Worm (Caenorhabditis elegans) whole organism, L4 larva: ENCODE measurements around the gene wago-10.

Experiments
- F10B5.3 ChIP-seq: sonication (generic microtip); optimal IDR thresholded peaks from 2 replicates; lab custom pipeline; 2016; ENCODE audit warnings: mild to moderate bottlenecking, missing genetic modification characterization, missing compliant biosample characterization
- F37D6.2 ChIP-seq: sonication (generic microtip); optimal IDR thresholded peaks from 2 replicates; lab custom pipeline; 2016; ENCODE audit warnings: mild to moderate bottlenecking, missing genetic modification characterization, missing compliant biosample characterization
- F44E2.7 ChIP-seq: fragments of 200-800 bp; sonication (Bioruptor generic); IDR thresholded peaks from 2 replicates; pipeline ENCODE4 v2.1.2; 2022; ENCODE audit warnings: missing genetic modification characterization, missing compliant biosample characterization
- T26A8.4 ChIP-seq: fragments of 200-800 bp; sonication (Bioruptor generic); IDR thresholded peaks from 2 replicates; pipeline ENCODE4 v1.3.6; 2022; ENCODE audit warnings: missing genetic modification characterization, missing compliant biosample characterization
- ZK337.2 ChIP-seq: fragments of 200-800 bp; sonication (Bioruptor generic); IDR thresholded peaks from 2 replicates; pipeline ENCODE4 v1.3.6; 2022; ENCODE audit warnings: missing genetic modification reagents, missing genetic modification characterization, missing compliant biosample characterization
- aly-2 ChIP-seq: sonication (generic microtip); optimal IDR thresholded peaks from 2 replicates; lab custom pipeline; 2018; ENCODE audit warnings: missing biosample characterization, missing genetic modification characterization
- ceh-82 ChIP-seq: sonication (generic microtip); optimal IDR thresholded peaks from 2 replicates; lab custom pipeline; 2017; ENCODE audit warnings: missing biosample characterization, missing genetic modification characterization
- ces-1 ChIP-seq: fragments of 150-350 bp; sonication (generic microtip); optimal IDR thresholded peaks from 4 replicates; lab custom pipeline; 2014; ENCODE audit warnings: missing biosample characterization, missing genetic modification reagents, missing genetic modification characterization
- cey-2 ChIP-seq: sonication (generic microtip); optimal IDR thresholded peaks from 3 replicates; lab custom pipeline; 2017; ENCODE audit warnings: missing genetic modification characterization, mild to moderate bottlenecking, missing compliant biosample characterization, antibody characterized with exemption, borderline replicate concordance; ENCODE audit not compliant: insufficient read depth
- daf-12 ChIP-seq: fragments of 150-350 bp; optimal IDR thresholded peaks from 2 replicates; lab custom pipeline; 2014; ENCODE audit warnings: missing biosample characterization, missing genetic modification reagents, missing genetic modification characterization
- dmd-6 ChIP-seq: fragments of 200-800 bp; sonication (Bioruptor generic); IDR thresholded peaks from 2 replicates; pipeline ENCODE4 v1.3.6; 2022; ENCODE audit warnings: missing genetic modification reagents, missing genetic modification characterization, missing compliant biosample characterization
- duxl-1 ChIP-seq: sonication (generic microtip); optimal IDR thresholded peaks from 2 replicates; lab custom pipeline; 2016; ENCODE audit warnings: mild to moderate bottlenecking, missing genetic modification characterization, moderate library complexity, missing compliant biosample characterization; ENCODE audit not compliant: poor library complexity
- dve-1 ChIP-seq: sonication (generic microtip); optimal IDR thresholded peaks from 2 replicates; lab custom pipeline; 2017; ENCODE audit warnings: antibody characterized with exemption, mild to moderate bottlenecking, missing genetic modification characterization, missing compliant biosample characterization; ENCODE audit not compliant: insufficient read depth
- egl-27 ChIP-seq: sonication (generic microtip); optimal IDR thresholded peaks from 3 replicates; lab custom pipeline; 2017; ENCODE audit warnings: missing biosample characterization, missing genetic modification reagents, missing genetic modification characterization
- fos-1 ChIP-seq: fragments of 150-350 bp; optimal IDR thresholded peaks from 2 replicates; lab custom pipeline; 2014; ENCODE audit warnings: missing biosample characterization, missing genetic modification characterization
- hif-1 ChIP-seq, 2 experiments: sonication (generic microtip); optimal IDR thresholded peaks; 2 replicates each; lab custom pipeline; 2016 to 2017; ENCODE audit warnings: missing compliant biosample characterization in 2 of 2, missing genetic modification characterization in 2 of 2, missing genetic modification reagents in 2 of 2, missing genotype in 2 of 2, mild to moderate bottlenecking in 1 of 2
- hlh-11 ChIP-seq: fragments of 200-800 bp; sonication (Bioruptor generic); optimal IDR thresholded peaks from 2 replicates; lab custom pipeline; 2018; ENCODE audit warnings: mild to moderate bottlenecking, missing genetic modification characterization, missing compliant biosample characterization
- hlh-30 ChIP-seq: sonication (generic microtip); optimal IDR thresholded peaks from 2 replicates; lab custom pipeline; 2017; ENCODE audit warnings: antibody characterized with exemption, mild to moderate bottlenecking, missing genetic modification characterization, missing compliant biosample characterization; ENCODE audit not compliant: insufficient read depth
- jun-1 ChIP-seq: fragments of 150-350 bp; optimal IDR thresholded peaks from 2 replicates; lab custom pipeline; 2014; ENCODE audit warnings: missing biosample characterization, missing genetic modification reagents, missing genetic modification characterization
- lim-7 ChIP-seq: fragments of 200-800 bp; sonication (Bioruptor generic); IDR thresholded peaks from 2 replicates; pipeline ENCODE4 v1.3.6; 2022; ENCODE audit warnings: missing genetic modification characterization, missing compliant biosample characterization
- lin-13 ChIP-seq: fragments of 150-350 bp; optimal IDR thresholded peaks from 2 replicates; lab custom pipeline; 2014; ENCODE audit warnings: missing biosample characterization, missing genetic modification reagents, missing genetic modification characterization
- lin-29 ChIP-seq: fragments of 200-800 bp; sonication (Bioruptor generic); IDR thresholded peaks from 2 replicates; pipeline ENCODE4 v1.3.6; 2022; ENCODE audit warnings: missing genetic modification reagents, missing genetic modification characterization, missing compliant biosample characterization
- lin-38 ChIP-seq: fragments of 200-800 bp; sonication (Bioruptor generic); IDR thresholded peaks from 2 replicates; pipeline ENCODE4 v1.3.6; 2022; ENCODE audit warnings: missing genetic modification reagents, missing genetic modification characterization, missing compliant biosample characterization
- lsy-2 ChIP-seq, 2 experiments: fragments of 150-350 bp in 1 of 2; sonication (generic microtip) in 1 of 2; optimal IDR thresholded peaks; 2 replicates each; lab custom pipeline; 2014 to 2017; ENCODE audit warnings: missing biosample characterization in 2 of 2, missing genetic modification characterization in 2 of 2
- madf-5 ChIP-seq, 2 experiments: fragments of 200-800 bp; sonication (Bioruptor generic); IDR thresholded peaks; 2 replicates each; pipeline ENCODE4 v1.3.6; 2022; ENCODE audit warnings: missing compliant biosample characterization in 2 of 2, missing genetic modification characterization in 2 of 2
- madf-9 ChIP-seq: fragments of 200-800 bp; sonication (Bioruptor generic); conservative IDR thresholded peaks from 2 replicates; pipeline ENCODE4 v1.3.6; 2022; ENCODE audit warnings: missing genetic modification reagents, missing genetic modification characterization, missing compliant biosample characterization
- mdl-1 ChIP-seq, 2 experiments: fragments of 150-350 bp in 1 of 2; sonication (generic microtip) in 1 of 2; optimal IDR thresholded peaks; 2 replicates each; lab custom pipeline; 2014 to 2017; ENCODE audit warnings: missing biosample characterization in 2 of 2, missing genetic modification characterization in 2 of 2
- mes-2 ChIP-seq: sonication (generic microtip); optimal IDR thresholded peaks from 2 replicates; lab custom pipeline; 2016; ENCODE audit warnings: missing genotype, mild to moderate bottlenecking, missing genetic modification characterization, missing compliant biosample characterization; ENCODE audit not compliant: poor library complexity, severe bottlenecking
- mxl-2 ChIP-seq: fragments of 200-800 bp; sonication (Bioruptor generic); conservative IDR thresholded peaks from 2 replicates; pipeline ENCODE4 v1.3.6; 2022; ENCODE audit warnings: missing genetic modification reagents, missing genetic modification characterization, missing compliant biosample characterization
- nhr-10 ChIP-seq: fragments of 150-350 bp; optimal IDR thresholded peaks from 2 replicates; lab custom pipeline; 2014; ENCODE audit warnings: missing biosample characterization, missing genetic modification characterization
- nhr-102 ChIP-seq: sonication (generic microtip); optimal IDR thresholded peaks from 2 replicates; lab custom pipeline; 2016; ENCODE audit warnings: mild to moderate bottlenecking, missing genetic modification characterization, moderate library complexity, missing compliant biosample characterization
- nhr-11 ChIP-seq: fragments of 150-350 bp; optimal IDR thresholded peaks from 2 replicates; lab custom pipeline; 2014; ENCODE audit warnings: missing biosample characterization, missing genetic modification characterization
- nhr-111 ChIP-seq: fragments of 200-800 bp; sonication (Bioruptor generic); optimal IDR thresholded peaks from 2 replicates; lab custom pipeline; 2018; ENCODE audit warnings: mild to moderate bottlenecking, missing genetic modification characterization, missing compliant biosample characterization
- nhr-237 ChIP-seq: sonication (generic microtip); optimal IDR thresholded peaks from 2 replicates; lab custom pipeline; 2017; ENCODE audit warnings: missing biosample characterization, missing genetic modification characterization
- nhr-25 ChIP-seq: sonication (generic microtip); optimal IDR thresholded peaks from 2 replicates; lab custom pipeline; 2017; ENCODE audit warnings: missing genetic modification characterization, mild to moderate bottlenecking, missing compliant biosample characterization, antibody characterized with exemption, moderate library complexity, borderline replicate concordance; ENCODE audit not compliant: insufficient read depth
- nhr-28 ChIP-seq: fragments of 150-350 bp; optimal IDR thresholded peaks from 2 replicates; lab custom pipeline; 2014; ENCODE audit warnings: missing biosample characterization, missing genetic modification characterization
- nhr-42 ChIP-seq: fragments of 200-800 bp; sonication (Bioruptor generic); IDR thresholded peaks from 2 replicates; pipeline ENCODE4 v1.3.6; 2022; ENCODE audit warnings: missing genetic modification characterization, missing compliant biosample characterization
- nhr-77 ChIP-seq: fragments of 150-350 bp; optimal IDR thresholded peaks from 2 replicates; lab custom pipeline; 2014; ENCODE audit warnings: missing biosample characterization, missing genetic modification characterization
- php-3 ChIP-seq: fragments of 200-800 bp; sonication (Bioruptor generic); IDR thresholded peaks from 2 replicates; pipeline ENCODE4 v1.3.6; 2022; ENCODE audit warnings: missing genetic modification reagents, missing genetic modification characterization, missing compliant biosample characterization
- pqm-1 ChIP-seq: sonication (generic microtip); optimal IDR thresholded peaks from 2 replicates; lab custom pipeline; 2017; ENCODE audit warnings: missing biosample characterization, missing genetic modification characterization
- sdz-12 ChIP-seq: fragments of 200-800 bp; sonication (Bioruptor generic); optimal IDR thresholded peaks from 2 replicates; lab custom pipeline; 2018; ENCODE audit warnings: mild to moderate bottlenecking, missing genetic modification characterization, missing compliant biosample characterization
- set-16 ChIP-seq: fragments of 200-800 bp; sonication (Bioruptor generic); IDR thresholded peaks from 2 replicates; pipeline ENCODE4 v1.3.6; 2022; ENCODE audit warnings: missing genetic modification reagents, missing genetic modification characterization, missing compliant biosample characterization
- skn-1 ChIP-seq: fragments of 150-350 bp; optimal IDR thresholded peaks from 2 replicates; lab custom pipeline; 2014; ENCODE audit warnings: missing biosample characterization, missing genetic modification characterization
- snpc-4 ChIP-seq: fragments of 150-350 bp; optimal IDR thresholded peaks from 2 replicates; lab custom pipeline; 2014; ENCODE audit warnings: missing biosample characterization, missing genetic modification characterization
- spr-1 ChIP-seq: sonication (generic microtip); optimal IDR thresholded peaks from 2 replicates; lab custom pipeline; 2016; ENCODE audit warnings: mild to moderate bottlenecking, missing genetic modification characterization, missing compliant biosample characterization
- vab-7 ChIP-seq: fragments of 200-800 bp; sonication (Bioruptor generic); IDR thresholded peaks from 2 replicates; pipeline ENCODE4 v1.3.6; 2022; ENCODE audit warnings: missing genetic modification reagents, missing genetic modification characterization, missing compliant biosample characterization
- zfp-2 ChIP-seq: sonication (generic microtip); optimal IDR thresholded peaks from 2 replicates; lab custom pipeline; 2016; ENCODE audit warnings: mild to moderate bottlenecking, missing genetic modification characterization, missing compliant biosample characterization
- zfp-3 ChIP-seq: fragments of 200-800 bp; sonication (Bioruptor generic); conservative IDR thresholded peaks from 2 replicates; pipeline ENCODE4 v1.3.6; 2022; ENCODE audit warnings: missing genetic modification reagents, missing genetic modification characterization, missing compliant biosample characterization
- zip-11 ChIP-seq: fragments of 200-800 bp; sonication (Bioruptor generic); IDR thresholded peaks from 2 replicates; pipeline ENCODE4 v1.3.6; 2022; ENCODE audit warnings: missing genetic modification characterization, missing compliant biosample characterization
- ztf-7 ChIP-seq: fragments of 150-350 bp; optimal IDR thresholded peaks from 2 replicates; lab custom pipeline; 2014; ENCODE audit warnings: missing biosample characterization, missing genetic modification characterization

The wago-10 gene

ce11 chrV:349054-349453, 5.8 kb downstream of the wago-10 start, which contains the start of gene atg-9 (continued):
- peak; percentile 80 for TF ChIP-seq mes-2 (tag; lab: Kevin White, UChicago)
- TF ChIP-seq ces-1 (GFP tag; lab: Kevin White, UChicago) = no peak
- TF ChIP-seq F37D6.2 (tag; lab: Kevin White, UChicago) = no peak
- peak; percentile 97 for TF ChIP-seq lin-38
- no peak for TF ChIP-seq cey-2 (tag; lab: Kevin White, UChicago)
- 0 out of 2 replicates have a peak, but pooled peaks have one; percentile 59 for TF ChIP-seq zfp-3 (GFP tag; lab: Robert Waterston, UW)
- 0 out of 2 replicates have a peak, but pooled peaks have one; percentile 23 for TF ChIP-seq php-3 (GFP tag; lab: Robert Waterston, UW)
- TF ChIP-seq dve-1 (tag; lab: Kevin White, UChicago) = peak; percentile 85
- peak; percentile 93 for TF ChIP-seq hlh-11 (tag; lab: Kevin White, UChicago)
- TF ChIP-seq duxl-1 (tag; lab: Kevin White, UChicago) = no peak
- TF ChIP-seq T26A8.4 (GFP tag; lab: Robert Waterston, UW) = peak; percentile 46; the same call in 1 of the 2 replicates
- no peak for TF ChIP-seq nhr-10 (tag; lab: Kevin White, UChicago)
- TF ChIP-seq dmd-6 (GFP tag; lab: Robert Waterston, UW) = peak; percentile 61
- TF ChIP-seq lin-29 = no peak
- peak in 1 of 2 experiments; percentile 59 for TF ChIP-seq hif-1 (tag; optimal IDR thresholded peaks at IDR 0.05; lab: Kevin White, UChicago)
- TF ChIP-seq nhr-111 = no peak
- TF ChIP-seq nhr-237 = no peak
- peak; percentile 84 for TF ChIP-seq nhr-77 (tag; lab: Kevin White, UChicago)
- peak; percentile 55; the same call in 1 of the 2 replicates for TF ChIP-seq lim-7 (GFP tag; lab: Robert Waterston, UW)
- no peak for TF ChIP-seq skn-1
- TF ChIP-seq mxl-2 (GFP tag; lab: Robert Waterston, UW) = peak; percentile 58; the same call in 1 of the 2 replicates
- no peak for TF ChIP-seq egl-27 (tag; lab: Kevin White, UChicago)
- no peak for TF ChIP-seq pqm-1 (tag; lab: Kevin White, UChicago)
- no peak for TF ChIP-seq zip-11 (GFP tag; lab: Robert Waterston, UW)
- TF ChIP-seq aly-2 (tag; lab: Kevin White, UChicago) = no peak
- TF ChIP-seq ZK337.2 (GFP tag; lab: Robert Waterston, UW) = no peak
- TF ChIP-seq ztf-7 (tag; lab: Kevin White, UChicago) = peak; percentile 53
- peak; percentile 28 for TF ChIP-seq nhr-102 (tag; lab: Kevin White, UChicago)
- no peak for TF ChIP-seq ceh-82
- no peak for TF ChIP-seq madf-5 (GFP tag; IDR thresholded peaks at IDR 0.05; lab: Robert Waterston, UW)
- TF ChIP-seq hlh-30 (tag; lab: Kevin White, UChicago) = peak; percentile 99
- no peak for TF ChIP-seq sdz-12
- TF ChIP-seq madf-9 (GFP tag; lab: Robert Waterston, UW) = peak; percentile 45; the same call in 1 of the 2 replicates
- no peak for TF ChIP-seq snpc-4 (tag; lab: Kevin White, UChicago)
- no peak for TF ChIP-seq fos-1
- TF ChIP-seq nhr-42 (GFP tag; lab: Robert Waterston, UW) = no peak
- peak; percentile 27; the same call in 1 of the 2 replicates for TF ChIP-seq set-16 (GFP tag; lab: Robert Waterston, UW)
- TF ChIP-seq F10B5.3 = no peak
- peak; percentile 53 for TF ChIP-seq lin-13 (GFP tag; lab: Kevin White, UChicago)
- TF ChIP-seq spr-1 (tag; lab: Kevin White, UChicago) = no peak
- TF ChIP-seq zfp-2 (tag; lab: Kevin White, UChicago) = no peak
- no peak for TF ChIP-seq nhr-11 (tag; lab: Kevin White, UChicago)
- TF ChIP-seq F44E2.7 (GFP tag; lab: Robert Waterston, UW) = no peak
- TF ChIP-seq lsy-2 (tag; optimal IDR thresholded peaks at IDR 0.05; lab: Kevin White, UChicago) = peak in 1 of 2 experiments; percentile 74
- TF ChIP-seq vab-7 (GFP tag; lab: Robert Waterston, UW) = peak; percentile 51; the same call in 1 of the 2 replicates
- TF ChIP-seq nhr-25 (tag; lab: Kevin White, UChicago) = peak; percentile 53
- peak; percentile 71 for TF ChIP-seq nhr-28 (tag; lab: Kevin White, UChicago)
- no peak for TF ChIP-seq jun-1 (tag; lab: Kevin White, UChicago)
- no peak for TF ChIP-seq daf-12 (tag; lab: Kevin White, UChicago)
- TF ChIP-seq mdl-1 (tag; optimal IDR thresholded peaks at IDR 0.05; lab: Kevin White, UChicago) = peak; percentile 71 to 96
